Fruit fly (Drosophila melanogaster) whole organism, pupa: ENCODE measurements around the gene CG9389.

Experiments
- CG10348 ChIP-seq: fragments of 200-800 bp; sonication (Bioruptor generic); IDR thresholded peaks from 2 replicates; pipeline ENCODE4 v1.3.6; 2022; ENCODE audit warnings: missing biosample characterization, missing genetic modification characterization
- CG12605 ChIP-seq: fragments of 200-800 bp; sonication (Bioruptor generic); IDR thresholded peaks from 2 replicates; pipeline ENCODE4 v1.3.6; 2022; ENCODE audit warnings: missing biosample characterization, missing genetic modification characterization
- CG13204 ChIP-seq: fragments of 200-800 bp; sonication (Bioruptor generic); optimal IDR thresholded peaks from 2 replicates; lab custom pipeline; 2018; ENCODE audit warnings: missing biosample characterization, mild to moderate bottlenecking, missing genetic modification characterization, moderate library complexity
- CG14655 ChIP-seq: fragments of 200-800 bp; sonication (Bioruptor generic); optimal IDR thresholded peaks from 3 replicates; lab custom pipeline; 2017; ENCODE audit warnings: mild to moderate bottlenecking, missing biosample characterization, missing genetic modification reagents, missing genetic modification characterization
- CG15710 ChIP-seq: fragments of 200-800 bp; sonication (Bioruptor generic); optimal IDR thresholded peaks from 2 replicates; lab custom pipeline; 2018; ENCODE audit warnings: missing biosample characterization, mild to moderate bottlenecking, missing genetic modification characterization, moderate library complexity
- CG17806 ChIP-seq: fragments of 200-800 bp; sonication (Bioruptor generic); optimal IDR thresholded peaks from 2 replicates; lab custom pipeline; 2018; ENCODE audit warnings: missing biosample characterization, mild to moderate bottlenecking, missing genetic modification characterization, moderate library complexity
- CG32121 ChIP-seq: fragments of 200-800 bp; sonication (Bioruptor generic); IDR thresholded peaks from 2 replicates; pipeline ENCODE4 v1.3.6; 2022; ENCODE audit warnings: missing biosample characterization, missing genetic modification characterization
- CG34367 ChIP-seq: fragments of 200-800 bp; sonication (Bioruptor generic); optimal IDR thresholded peaks from 2 replicates; lab custom pipeline; 2018; ENCODE audit warnings: missing biosample characterization, mild to moderate bottlenecking, missing genetic modification characterization
- CG4496 ChIP-seq: fragments of 200-800 bp; sonication (Bioruptor generic); IDR thresholded peaks from 3 replicates; pipeline ENCODE4 v1.3.6; 2022; ENCODE audit warnings: missing biosample characterization, missing genetic modification characterization
- CG8159 ChIP-seq: fragments of 200-800 bp; sonication (Bioruptor generic); optimal IDR thresholded peaks from 3 replicates; lab custom pipeline; 2018; ENCODE audit warnings: missing biosample characterization, mild to moderate bottlenecking, missing genetic modification characterization, moderate library complexity
- CG8301 ChIP-seq: fragments of 200-800 bp; sonication (Bioruptor generic); optimal IDR thresholded peaks from 2 replicates; lab custom pipeline; 2018; ENCODE audit warnings: missing biosample characterization, mild to moderate bottlenecking, missing genetic modification characterization
- CG9948 ChIP-seq: fragments of 200-800 bp; sonication (Bioruptor generic); optimal IDR thresholded peaks from 2 replicates; lab custom pipeline; 2018; ENCODE audit warnings: missing biosample characterization, mild to moderate bottlenecking, missing genetic modification characterization, moderate library complexity
- D1 ChIP-seq: fragments of 200-800 bp; sonication (Bioruptor generic); optimal IDR thresholded peaks from 2 replicates; lab custom pipeline; 2018; ENCODE audit warnings: missing biosample characterization, mild to moderate bottlenecking, missing genetic modification characterization, moderate library complexity
- EcR ChIP-seq: fragments of 200-800 bp; sonication (Bioruptor generic); optimal IDR thresholded peaks from 3 replicates; lab custom pipeline; 2019; ENCODE audit warnings: missing biosample characterization, missing genetic modification characterization, mild to moderate bottlenecking, moderate library complexity, missing genetic modification reagents
- Ets98B ChIP-seq: fragments of 200-800 bp; sonication (Bioruptor generic); IDR thresholded peaks from 2 replicates; pipeline ENCODE4 v1.3.6; 2022; ENCODE audit warnings: missing biosample characterization, missing genetic modification characterization
- Pif1A ChIP-seq: fragments of 200-800 bp; sonication (Bioruptor generic); optimal IDR thresholded peaks from 3 replicates; lab custom pipeline; 2016; ENCODE audit warnings: missing biosample characterization, missing genetic modification characterization
- Pif1B ChIP-seq: fragments of 200-800 bp; sonication (Bioruptor generic); optimal IDR thresholded peaks from 3 replicates; lab custom pipeline; 2016; ENCODE audit warnings: missing biosample characterization, missing genetic modification characterization
- Snoo ChIP-seq: fragments of 200-800 bp; sonication (Bioruptor generic); optimal IDR thresholded peaks from 3 replicates; lab custom pipeline; 2017; ENCODE audit warnings: missing biosample characterization, mild to moderate bottlenecking, missing genetic modification characterization, inconsistent platforms
- fd96Ca ChIP-seq: fragments of 200-800 bp; sonication (Bioruptor generic); IDR thresholded peaks from 3 replicates; pipeline ENCODE4 v1.3.6; 2022; ENCODE audit warnings: missing biosample characterization, missing genetic modification characterization
- gl ChIP-seq: fragments of 200-800 bp; sonication (Bioruptor generic); optimal IDR thresholded peaks from 2 replicates; lab custom pipeline; 2018; ENCODE audit warnings: missing biosample characterization, mild to moderate bottlenecking, missing genetic modification characterization
- rn ChIP-seq: fragments of 200-800 bp; sonication (Bioruptor generic); IDR thresholded peaks from 2 replicates; pipeline ENCODE4 v1.3.6; 2022; ENCODE audit warnings: missing biosample characterization, missing genetic modification characterization

CG9389 gene

DNA sequence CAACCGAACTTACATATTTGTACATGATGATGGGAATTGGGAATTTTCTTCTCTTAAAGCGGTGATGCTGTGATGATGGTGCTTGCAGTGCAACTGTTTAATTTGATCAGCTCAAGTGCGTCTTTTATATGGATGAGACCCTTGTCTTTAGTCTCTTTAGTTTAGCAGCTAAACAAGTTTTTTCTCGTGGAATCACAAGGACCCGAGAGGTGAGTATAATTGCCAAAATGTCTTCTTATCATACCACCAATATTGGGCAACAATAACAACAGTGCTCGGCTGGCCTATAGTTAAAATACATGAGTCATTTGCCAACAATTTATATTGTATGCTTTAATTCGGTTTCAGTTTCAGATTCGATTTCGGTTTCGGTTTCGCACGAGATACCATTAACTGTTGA lies 27.3 kb upstream of the CG9389 start, which contains the start of gene Edg78E:
Edg78E (minus strand) TSS at position 101 of the 400 bp plus-strand sequence.
- no peak for TF ChIP-seq Ets98B (GFP tag; lab: Robert Waterston, UW)
- no peak for TF ChIP-seq CG12605 (GFP tag; lab: Robert Waterston, UW)
- TF ChIP-seq CG8159 (tag; lab: Kevin White, UChicago) = no peak

DNA sequence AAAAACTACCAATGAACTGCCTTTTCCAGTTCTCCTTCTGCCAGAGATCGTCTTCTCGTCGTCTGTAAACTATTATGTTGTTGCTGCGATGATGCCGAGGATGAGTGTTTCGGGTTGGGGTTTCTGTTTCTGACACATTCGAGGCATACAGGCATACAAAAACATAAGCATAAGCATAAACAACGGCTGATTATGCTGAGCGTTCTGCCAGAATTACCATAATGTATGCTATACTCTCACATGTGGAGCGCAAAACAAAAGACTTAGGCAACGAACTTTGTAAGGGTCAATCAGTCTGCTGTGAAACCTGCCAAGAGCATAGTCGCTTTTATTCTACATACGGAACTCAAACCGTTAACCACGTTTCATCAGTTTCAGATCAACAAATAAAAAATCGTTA lies 23.8 kb upstream of the CG9389 start, which contains the start of gene Cpr78Cb:
Cpr78Cb (plus strand) TSS at position 291 of the 400 bp plus-strand sequence.
- TF ChIP-seq CG4496 = no peak
- TF ChIP-seq CG34367 (tag; lab: Kevin White, UChicago) = no peak
- no peak for TF ChIP-seq CG17806 (tag; lab: Kevin White, UChicago)
- no peak for TF ChIP-seq CG32121 (GFP tag; lab: Robert Waterston, UW)
- no peak for TF ChIP-seq CG9948 (tag; lab: Kevin White, UChicago)
- TF ChIP-seq gl = no peak
- TF ChIP-seq Ets98B (GFP tag; lab: Robert Waterston, UW) = no peak

DNA sequence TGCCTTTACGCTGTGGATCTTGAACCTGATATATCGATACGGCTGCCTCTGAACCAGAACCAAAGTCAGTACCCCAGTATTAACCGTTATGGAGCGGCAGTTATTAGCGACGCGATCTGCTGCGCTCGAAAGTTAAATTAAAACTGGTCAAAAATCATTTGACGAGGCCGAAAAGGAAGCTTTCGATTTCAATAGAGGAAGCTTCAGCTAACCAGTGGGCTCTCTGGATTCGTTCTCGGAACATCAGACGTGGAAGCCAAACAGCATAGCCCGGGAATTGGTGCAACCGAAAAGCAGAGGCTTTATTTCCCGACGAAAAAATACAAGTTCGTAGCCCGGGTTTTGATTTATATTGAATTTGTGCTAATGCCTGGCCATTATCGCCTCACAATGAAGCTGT lies 22.3 kb upstream of the CG9389 start, which contains the start of gene Cpr78Ca:
Cpr78Ca (minus strand) TSS at position 101 of the 400 bp plus-strand sequence.
- no peak for TF ChIP-seq Snoo (tag; lab: Kevin White, UChicago)
- TF ChIP-seq CG14655 = no peak
- TF ChIP-seq CG12605 (GFP tag; lab: Robert Waterston, UW) = no peak
- no peak for TF ChIP-seq CG15710 (tag; lab: Kevin White, UChicago)
- TF ChIP-seq rn (GFP tag; lab: Robert Waterston, UW) = no peak
- no peak for TF ChIP-seq gl
- no peak for TF ChIP-seq CG10348
- TF ChIP-seq CG13204 (GFP tag; lab: Kevin White, UChicago) = no peak
- no peak for TF ChIP-seq D1 (tag; lab: Kevin White, UChicago)
- no peak for TF ChIP-seq CG34367 (tag; lab: Kevin White, UChicago)
- no peak for TF ChIP-seq EcR (GFP tag; lab: Kevin White, UChicago)
- TF ChIP-seq Pif1B (GFP tag; lab: Kevin White, UChicago) = no peak
- no peak for TF ChIP-seq Ets98B (GFP tag; lab: Robert Waterston, UW)
- TF ChIP-seq fd96Ca (GFP tag; lab: Robert Waterston, UW) = no peak
- no peak for TF ChIP-seq Pif1A (GFP tag; lab: Kevin White, UChicago)
- TF ChIP-seq CG9948 (tag; lab: Kevin White, UChicago) = no peak
- TF ChIP-seq CG8159 (tag; lab: Kevin White, UChicago) = no peak
- TF ChIP-seq CG32121 (GFP tag; lab: Robert Waterston, UW) = no peak
- TF ChIP-seq CG8301 (tag; lab: Kevin White, UChicago) = no peak
- no peak for TF ChIP-seq CG17806 (tag; lab: Kevin White, UChicago)

dm6 chr3L:21291055-21291454 lies 20.7 kb upstream of the CG9389 start:
- TF ChIP-seq fd96Ca (GFP tag; lab: Robert Waterston, UW) (no peak), Snoo (tag; lab: Kevin White, UChicago) (no peak), EcR (GFP tag; lab: Kevin White, UChicago) (no peak), Ets98B (GFP tag; lab: Robert Waterston, UW) (no peak), CG12605 (GFP tag; lab: Robert Waterston, UW) (no peak), Pif1B (GFP tag; lab: Kevin White, UChicago) (no peak), gl (no peak), CG8301 (tag; lab: Kevin White, UChicago) (no peak), CG10348 (no peak), CG32121 (GFP tag; lab: Robert Waterston, UW) (no peak), CG13204 (GFP tag; lab: Kevin White, UChicago) (no peak), CG34367 (tag; lab: Kevin White, UChicago) (no peak), CG8159 (tag; lab: Kevin White, UChicago) (no peak)
- TF ChIP-seq, all 21 proteins: peak for 0

dm6 chr3L:21290336-21290735 lies 20.0 kb upstream of the CG9389 start:
- TF ChIP-seq EcR (GFP tag; lab: Kevin White, UChicago) = peak; percentile 77
- no peak for TF ChIP-seq CG9948 (tag; lab: Kevin White, UChicago)
- TF ChIP-seq, all 21 proteins: peak for 1

- TF ChIP-seq CG4496 (peak; percentile 81; the same call in 2 of the 3 replicates), CG8159 (tag; lab: Kevin White, UChicago) (peak; percentile 57), CG17806 (tag; lab: Kevin White, UChicago) (no peak), fd96Ca (GFP tag; lab: Robert Waterston, UW) (peak; percentile 78; the same call in 2 of the 3 replicates), Snoo (tag; lab: Kevin White, UChicago) (peak; percentile 61), CG13204 (GFP tag; lab: Kevin White, UChicago) (no peak), CG32121 (GFP tag; lab: Robert Waterston, UW) (peak; percentile 34; the same call in 1 of the 2 replicates), Pif1B (GFP tag; lab: Kevin White, UChicago) (no peak), CG14655 (no peak), CG12605 (GFP tag; lab: Robert Waterston, UW) (no peak), Ets98B (GFP tag; lab: Robert Waterston, UW) (peak; percentile 29; the same call in 1 of the 2 replicates), gl (peak; percentile 40), EcR (GFP tag; lab: Kevin White, UChicago) (peak; percentile 61), CG34367 (tag; lab: Kevin White, UChicago) (peak; percentile 55), D1 (tag; lab: Kevin White, UChicago) (no peak), CG15710 (tag; lab: Kevin White, UChicago) (peak; percentile 56), CG8301 (tag; lab: Kevin White, UChicago) (no peak), rn (GFP tag; lab: Robert Waterston, UW) (0 out of 2 replicates have a peak, but pooled peaks have one; percentile 9), CG9948 (tag; lab: Kevin White, UChicago) (peak; percentile 38)
- TF ChIP-seq, all 21 proteins: peak for 12
Measured at dm6 chr3L:21285639-21286338, 15.4 kb upstream of the CG9389 start, which contains the start of the genes CG12974 and pzg. CG12974 (minus strand) TSS chr3L:21285962. pzg (plus strand) TSS chr3L:21286099.
